Worm (Caenorhabditis elegans): Measurements from ENCODE around the gene Y55F3C.9.

DNA sequence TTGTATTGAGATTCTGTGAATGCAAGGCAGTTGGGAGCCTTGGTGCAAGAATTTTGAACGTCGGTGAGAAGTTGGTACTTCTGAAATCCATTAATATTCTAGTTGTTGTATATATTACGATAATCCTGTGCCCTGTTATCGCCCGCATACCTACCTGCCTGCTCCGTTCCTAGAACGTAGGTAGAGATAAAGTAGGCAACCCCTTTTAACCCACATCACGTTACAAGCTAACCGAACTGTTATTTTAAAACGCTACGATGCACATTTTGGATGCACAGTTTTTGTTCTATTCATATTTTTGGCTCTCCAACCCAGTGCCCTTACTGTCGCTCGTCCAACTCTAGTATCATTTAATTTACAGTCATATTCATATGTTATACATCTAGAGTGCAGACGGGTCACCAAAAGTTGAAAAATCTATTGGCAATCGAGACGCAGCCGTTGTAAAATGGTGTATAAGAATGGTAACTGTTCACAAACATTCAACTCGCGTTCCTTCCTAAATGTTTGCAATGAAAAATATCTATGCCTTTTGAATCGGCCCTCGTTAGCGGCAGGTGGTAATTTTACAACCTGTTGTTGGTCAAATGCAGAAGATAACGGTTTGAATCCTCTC, 26.5 kb upstream of the Y55F3C.9 start:
- no peak for TF ChIP-seq nhr-6 (tag; optimal IDR thresholded peaks at IDR 0.05)
- no peak for TF ChIP-seq aly-2 (tag; optimal IDR thresholded peaks at IDR 0.05)
- no peak for TF ChIP-seq unc-39 (tag; optimal IDR thresholded peaks at IDR 0.05)

Data from whole organism, L2 larva.